Worm (Caenorhabditis elegans) whole organism, L1 larva: ENCODE data around the gene F22F4.4.

Experiments
- ceh-88 ChIP-seq: fragments of 200-800 bp; sonication (Bioruptor generic); IDR thresholded peaks from 2 replicates; pipeline ENCODE4 v1.3.6; 2022; ENCODE audit warnings: missing genetic modification characterization, missing compliant biosample characterization
- elt-2 ChIP-seq: sonication (generic microtip); optimal IDR thresholded peaks from 2 replicates; lab custom pipeline; 2016; ENCODE audit warnings: missing genetic modification characterization, mild to moderate bottlenecking, inconsistent platforms, missing compliant biosample characterization, missing genetic modification reagents
- grh-1 ChIP-seq: fragments of 200-800 bp; sonication (Bioruptor generic); IDR thresholded peaks from 2 replicates; pipeline ENCODE4 v1.3.6; 2022; ENCODE audit warnings: missing genetic modification reagents, missing genetic modification characterization, missing compliant biosample characterization
- pqm-1 ChIP-seq: sonication (generic microtip); optimal IDR thresholded peaks from 3 replicates; lab custom pipeline; 2017; ENCODE audit warnings: missing biosample characterization, missing genetic modification characterization
- sptf-1 ChIP-seq: fragments of 150-350 bp; optimal IDR thresholded peaks from 2 replicates; lab custom pipeline; 2014; ENCODE audit warnings: missing biosample characterization, missing genetic modification characterization
- zip-4 ChIP-seq: fragments of 200-800 bp; sonication (Bioruptor generic); optimal IDR thresholded peaks from 2 replicates; lab custom pipeline; 2018; ENCODE audit warnings: mild to moderate bottlenecking, missing genetic modification characterization, moderate library complexity, missing compliant biosample characterization
- ztf-4 ChIP-seq: fragments of 150-350 bp; optimal IDR thresholded peaks from 2 replicates; lab custom pipeline; 2014; ENCODE audit warnings: missing biosample characterization, missing genetic modification characterization

ce11 chrX:6022469-6022868, 21.1 kb upstream of the F22F4.4 start, which contains the start of gene lelo-3:
- TF ChIP-seq ceh-88 (GFP tag; lab: Robert Waterston, UW) (no peak), zip-4 (GFP tag; lab: Kevin White, UChicago) (no peak), sptf-1 (tag; lab: Kevin White, UChicago) (no peak), elt-2 (tag; lab: Kevin White, UChicago) (no peak), ztf-4 (tag; lab: Kevin White, UChicago) (no peak), pqm-1 (no peak), grh-1 (GFP tag; lab: Robert Waterston, UW) (no peak)
